Fruit fly (Drosophila melanogaster) whole organism, embryonic: ENCODE results near the gene Nepl9.

Experiments
- CG13894 ChIP-seq: fragments of 200-800 bp; sonication (Bioruptor generic); optimal IDR thresholded peaks from 3 replicates; lab custom pipeline; 2018; ENCODE audit warnings: missing biosample characterization, mild to moderate bottlenecking, missing genetic modification characterization, moderate library complexity
- CG18262 ChIP-seq: fragments of 200-800 bp; optimal IDR thresholded peaks from 3 replicates; lab custom pipeline; 2019; ENCODE audit warnings: missing biosample characterization, mild to moderate bottlenecking, missing genetic modification characterization, moderate library complexity
- CG31365 ChIP-seq: fragments of 200-800 bp; sonication (Bioruptor generic); optimal IDR thresholded peaks from 2 replicates; lab custom pipeline; 2018; ENCODE audit warnings: missing biosample characterization, mild to moderate bottlenecking, missing genetic modification characterization
- CG3407 ChIP-seq: fragments of 200-800 bp; sonication (Bioruptor generic); optimal IDR thresholded peaks from 2 replicates; lab custom pipeline; 2018; ENCODE audit warnings: missing biosample characterization, mild to moderate bottlenecking, missing genetic modification characterization
- CG6689 ChIP-seq: fragments of 200-800 bp; sonication (Bioruptor generic); IDR thresholded peaks from 2 replicates; pipeline ENCODE4 v1.3.6; 2022; ENCODE audit warnings: missing biosample characterization, missing genetic modification characterization
- Stat92E ChIP-seq, 3 experiments: fragments of >200 bp in 2 of 3; fragments of 200-800 bp in 1 of 3; sonication (Bioruptor generic) in 1 of 3; optimal IDR thresholded peaks; 2 replicates each; lab custom pipeline; 2017 to 2019; ENCODE audit warnings: missing biosample characterization in 3 of 3, missing genetic modification characterization in 3 of 3, mild to moderate bottlenecking in 1 of 3, moderate library complexity in 1 of 3
- bab2 ChIP-seq: fragments of 200-800 bp; sonication (Bioruptor generic); optimal IDR thresholded peaks from 2 replicates; lab custom pipeline; 2016; ENCODE audit warnings: missing biosample characterization, missing genetic modification characterization
- caup ChIP-seq: fragments of 200-800 bp; sonication (Bioruptor generic); optimal IDR thresholded peaks from 3 replicates; lab custom pipeline; 2017; ENCODE audit warnings: missing biosample characterization, mild to moderate bottlenecking, missing genetic modification characterization, moderate library complexity; ENCODE audit not compliant: severe bottlenecking
- lmd ChIP-seq: fragments of 200-800 bp; sonication (Bioruptor generic); IDR thresholded peaks from 2 replicates; pipeline ENCODE4 v1.3.6; 2022; ENCODE audit warnings: missing biosample characterization, missing genetic modification characterization
- pan ChIP-seq, 4 experiments: fragments of >200 bp in 3 of 4; fragments of 200-800 bp in 1 of 4; sonication (Bioruptor generic) in 1 of 4; optimal IDR thresholded peaks in 3 of 4; IDR thresholded peaks in 1 of 4; 2 replicates each; pipeline versions ENCODE4 v1.3.6 to Lab custom; 2017 to 2022; ENCODE audit warnings: missing biosample characterization in 2 of 4, missing genetic modification characterization in 2 of 4, mixed read lengths in 1 of 4
- shn ChIP-seq: fragments of 200-800 bp; sonication (Bioruptor generic); optimal IDR thresholded peaks from 3 replicates; lab custom pipeline; 2016; ENCODE audit warnings: missing biosample characterization, missing genetic modification characterization
- sim ChIP-seq: fragments of 200-800 bp; sonication (Bioruptor generic); IDR thresholded peaks from 2 replicates; pipeline ENCODE4 v1.3.6; 2022; ENCODE audit warnings: missing biosample characterization, missing genetic modification characterization
- stc ChIP-seq: fragments of 200-800 bp; sonication (Bioruptor generic); IDR thresholded peaks from 2 replicates; pipeline ENCODE4 v1.3.6; 2022; ENCODE audit warnings: missing biosample characterization, missing genetic modification characterization
- tx ChIP-seq: fragments of 200-800 bp; sonication (Bioruptor generic); optimal IDR thresholded peaks from 2 replicates; lab custom pipeline; 2016; ENCODE audit warnings: missing biosample characterization, missing genetic modification characterization

- TF ChIP-seq pan (optimal IDR thresholded peaks at IDR 0.05; lab: Kevin White, UChicago) = no peak
- peak in 1 of 2 experiments; percentile 12 for TF ChIP-seq pan (GFP tag; optimal IDR thresholded peaks at IDR 0.05 in 1 of 2, IDR thresholded peaks at IDR 0.05 in 1 of 2)
- no peak for TF ChIP-seq CG18262
- TF ChIP-seq CG3407 (GFP tag; lab: Kevin White, UChicago) = no peak
- TF ChIP-seq shn (GFP tag; lab: Kevin White, UChicago) = no peak
- no peak for TF ChIP-seq CG6689 (GFP tag; lab: Robert Waterston, UW)
- TF ChIP-seq tx (GFP tag; lab: Kevin White, UChicago) = no peak
- no peak for TF ChIP-seq CG13894
- TF ChIP-seq Stat92E (GFP tag; optimal IDR thresholded peaks at IDR 0.05; lab: Kevin White, UChicago) = no peak
- TF ChIP-seq stc (GFP tag; lab: Robert Waterston, UW) = no peak
- no peak for TF ChIP-seq lmd (GFP tag; lab: Robert Waterston, UW)
- no peak for TF ChIP-seq CG31365
- TF ChIP-seq bab2 = no peak
- no peak for TF ChIP-seq caup (GFP tag; lab: Kevin White, UChicago)
- TF ChIP-seq sim = no peak
Observed at dm6 chr2L:16791345-16791744, 45.7 kb downstream of the Nepl9 start, which contains the start of gene CG17928.
